Worm (Caenorhabditis elegans) whole organism, L3 larva: ENCODE results near the gene F57F5.3.

Experiments
- R02D3.7 ChIP-seq: fragments of 150-350 bp; optimal IDR thresholded peaks from 2 replicates; lab custom pipeline; 2014; ENCODE audit warnings: missing biosample characterization, missing genetic modification characterization
- ZK546.5 ChIP-seq: sonication (generic microtip); optimal IDR thresholded peaks from 2 replicates; lab custom pipeline; 2017; ENCODE audit warnings: missing biosample characterization, missing genetic modification characterization
- aly-2 ChIP-seq: fragments of 150-350 bp; optimal IDR thresholded peaks from 2 replicates; lab custom pipeline; 2014; ENCODE audit warnings: missing biosample characterization, missing genetic modification characterization
- ama-1 ChIP-seq: fragments of 150-350 bp; optimal IDR thresholded peaks from 2 replicates; lab custom pipeline; 2018
- ceh-16 ChIP-seq: sonication (generic microtip); optimal IDR thresholded peaks from 2 replicates; lab custom pipeline; 2017; ENCODE audit warnings: missing biosample characterization, missing genetic modification characterization
- ceh-28 ChIP-seq: fragments of 150-350 bp; optimal IDR thresholded peaks from 2 replicates; lab custom pipeline; 2014; ENCODE audit warnings: missing biosample characterization, missing genetic modification reagents, missing genetic modification characterization
- ceh-82 ChIP-seq: fragments of 150-350 bp; optimal IDR thresholded peaks from 2 replicates; lab custom pipeline; 2014; ENCODE audit warnings: missing biosample characterization, missing genetic modification characterization
- ceh-9 ChIP-seq: sonication (generic microtip); optimal IDR thresholded peaks from 2 replicates; lab custom pipeline; 2018; ENCODE audit warnings: missing biosample characterization, missing genetic modification characterization
- daf-12 ChIP-seq: fragments of 150-350 bp; optimal IDR thresholded peaks from 2 replicates; lab custom pipeline; 2014; ENCODE audit warnings: missing biosample characterization, missing genetic modification reagents, missing genetic modification characterization
- egl-5 ChIP-seq: fragments of 150-350 bp; optimal IDR thresholded peaks from 2 replicates; lab custom pipeline; 2017; ENCODE audit warnings: missing biosample characterization, missing genetic modification reagents, missing genetic modification characterization, inconsistent platforms
- elt-1 ChIP-seq: fragments of 150-350 bp; optimal IDR thresholded peaks from 2 replicates; lab custom pipeline; 2014; ENCODE audit warnings: missing biosample characterization, missing genetic modification characterization
- elt-2 ChIP-seq: sonication (generic microtip); optimal IDR thresholded peaks from 2 replicates; lab custom pipeline; 2016; ENCODE audit warnings: missing genetic modification reagents, mild to moderate bottlenecking, missing genetic modification characterization, missing compliant biosample characterization
- elt-3 ChIP-seq, 3 experiments: fragments of 150-350 bp in 1 of 3; sonication (generic microtip) in 2 of 3; optimal IDR thresholded peaks; 2 replicates in 2 of 3; 4 replicates in 1 of 3; lab custom pipeline; 2014 to 2017; ENCODE audit warnings: missing biosample characterization in 3 of 3, missing genetic modification characterization in 3 of 3
- eor-1 ChIP-seq, 2 experiments: fragments of 150-350 bp; optimal IDR thresholded peaks; 2 replicates each; lab custom pipeline; 2014 to 2018; ENCODE audit warnings: missing biosample characterization in 2 of 2, missing genetic modification characterization in 2 of 2
- fkh-10 ChIP-seq: sonication (generic microtip); optimal IDR thresholded peaks from 2 replicates; lab custom pipeline; 2017; ENCODE audit warnings: missing biosample characterization, missing genetic modification reagents, missing genetic modification characterization
- fkh-2 ChIP-seq: fragments of 150-350 bp; optimal IDR thresholded peaks from 2 replicates; lab custom pipeline; 2014; ENCODE audit warnings: missing biosample characterization, missing genetic modification reagents, missing genetic modification characterization
- fos-1 ChIP-seq: fragments of 150-350 bp; optimal IDR thresholded peaks from 2 replicates; lab custom pipeline; 2014; ENCODE audit warnings: missing biosample characterization, missing genetic modification characterization
- jun-1 ChIP-seq: fragments of 150-350 bp; optimal IDR thresholded peaks from 2 replicates; lab custom pipeline; 2014; ENCODE audit warnings: missing biosample characterization, missing genetic modification reagents, missing genetic modification characterization
- lin-39 ChIP-seq: fragments of 150-350 bp; optimal IDR thresholded peaks from 2 replicates; lab custom pipeline; 2018; ENCODE audit warnings: missing biosample characterization, missing genetic modification reagents, missing genetic modification characterization
- lsy-12 ChIP-seq: sonication (generic microtip); optimal IDR thresholded peaks from 2 replicates; lab custom pipeline; 2016; ENCODE audit warnings: mild to moderate bottlenecking, missing genetic modification characterization, missing compliant biosample characterization
- mdl-1 ChIP-seq: fragments of 150-350 bp; optimal IDR thresholded peaks from 2 replicates; lab custom pipeline; 2014; ENCODE audit warnings: missing biosample characterization, missing genetic modification characterization
- mml-1 ChIP-seq: fragments of 150-350 bp; sonication (generic microtip); optimal IDR thresholded peaks from 3 replicates; lab custom pipeline; 2014; ENCODE audit warnings: missing biosample characterization, missing genetic modification characterization
- nfya-1 ChIP-seq: sonication (generic microtip); optimal IDR thresholded peaks from 2 replicates; lab custom pipeline; 2017; ENCODE audit warnings: missing genetic modification characterization, mild to moderate bottlenecking, missing compliant biosample characterization, antibody characterized with exemption, moderate library complexity; ENCODE audit not compliant: insufficient read depth
- nhr-11 ChIP-seq: fragments of 150-350 bp; optimal IDR thresholded peaks from 2 replicates; lab custom pipeline; 2014; ENCODE audit warnings: missing biosample characterization, missing genetic modification characterization
- nhr-12 ChIP-seq: fragments of 150-350 bp; optimal IDR thresholded peaks from 2 replicates; lab custom pipeline; 2014; ENCODE audit warnings: missing biosample characterization, missing genetic modification characterization
- nhr-23 ChIP-seq: fragments of 150-350 bp; optimal IDR thresholded peaks from 2 replicates; lab custom pipeline; 2014; ENCODE audit warnings: missing biosample characterization, missing genetic modification reagents, missing genetic modification characterization
- nhr-237 ChIP-seq: fragments of 150-350 bp; optimal IDR thresholded peaks from 2 replicates; lab custom pipeline; 2014; ENCODE audit warnings: missing biosample characterization, missing genetic modification characterization
- nhr-25 ChIP-seq: sonication (generic microtip); optimal IDR thresholded peaks from 2 replicates; lab custom pipeline; 2017; ENCODE audit warnings: missing biosample characterization, missing genetic modification characterization
- nhr-28 ChIP-seq: fragments of 150-350 bp; optimal IDR thresholded peaks from 2 replicates; lab custom pipeline; 2014; ENCODE audit warnings: missing biosample characterization, missing genetic modification characterization
- nhr-43 ChIP-seq: sonication (generic microtip); optimal IDR thresholded peaks from 2 replicates; lab custom pipeline; 2016; ENCODE audit warnings: mild to moderate bottlenecking, missing genetic modification characterization, missing compliant biosample characterization; ENCODE audit not compliant: poor library complexity, severe bottlenecking
- nhr-67 ChIP-seq: fragments of 150-350 bp; optimal IDR thresholded peaks from 2 replicates; lab custom pipeline; 2014; ENCODE audit warnings: missing biosample characterization, missing genetic modification characterization
- nhr-77 ChIP-seq: fragments of 150-350 bp; optimal IDR thresholded peaks from 2 replicates; lab custom pipeline; 2014; ENCODE audit warnings: missing biosample characterization, missing genetic modification characterization
- pha-4 ChIP-seq: fragments of 150-350 bp; optimal IDR thresholded peaks from 2 replicates; lab custom pipeline; 2014; ENCODE audit warnings: missing biosample characterization, missing genetic modification reagents, missing genetic modification characterization
- pqm-1 ChIP-seq: fragments of 150-350 bp; optimal IDR thresholded peaks from 2 replicates; lab custom pipeline; 2017; ENCODE audit warnings: missing biosample characterization, missing genetic modification characterization, inconsistent platforms
- sea-2 ChIP-seq: fragments of 150-350 bp; sonication (generic microtip); optimal IDR thresholded peaks from 4 replicates; lab custom pipeline; 2014; ENCODE audit warnings: missing biosample characterization, missing genetic modification reagents, missing genetic modification characterization
- tbx-2 ChIP-seq: sonication (generic microtip); optimal IDR thresholded peaks from 2 replicates; lab custom pipeline; 2016; ENCODE audit warnings: mild to moderate bottlenecking, missing genetic modification characterization, missing compliant biosample characterization
- unc-39 ChIP-seq: sonication (generic microtip); optimal IDR thresholded peaks from 4 replicates; lab custom pipeline; 2017; ENCODE audit warnings: missing biosample characterization, missing genetic modification characterization
- unc-62 ChIP-seq: fragments of 150-350 bp; sonication (generic microtip); optimal IDR thresholded peaks from 4 replicates; lab custom pipeline; 2014; ENCODE audit warnings: missing biosample characterization, missing genetic modification reagents, missing genetic modification characterization
- zag-1 ChIP-seq: fragments of 150-350 bp; optimal IDR thresholded peaks from 2 replicates; lab custom pipeline; 2014; ENCODE audit warnings: missing biosample characterization, missing genetic modification characterization
- ztf-11 ChIP-seq: fragments of 150-350 bp; optimal IDR thresholded peaks from 2 replicates; lab custom pipeline; 2014; ENCODE audit warnings: missing biosample characterization, missing genetic modification characterization

F57F5.3 gene

ce11 chrV:11979673-11980561, 26.5 kb downstream of the F57F5.3 start, which contains the start of gene snr-4 (continued):
- no peak for TF ChIP-seq zag-1

DNA sequence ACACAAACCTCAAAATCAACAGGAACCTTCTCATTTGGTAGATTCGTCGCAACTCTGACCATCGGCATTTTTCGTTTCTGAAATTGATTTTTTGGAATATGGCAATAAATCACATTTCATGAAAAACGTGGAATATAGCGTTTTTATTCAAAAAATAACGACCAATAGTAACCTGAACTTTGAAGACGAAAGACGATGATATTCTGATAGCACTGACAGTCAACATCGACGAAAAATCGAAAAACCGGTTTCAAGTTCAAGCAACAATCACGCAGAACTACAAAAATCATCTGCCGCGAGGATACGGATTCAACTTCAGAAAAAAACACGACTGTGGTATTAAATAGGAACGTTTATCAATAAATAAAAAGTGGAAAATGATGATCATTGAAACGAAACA, 28.2 kb downstream of the F57F5.3 start, which contains the start of gene mif-2:
TSS of gene mif-2 (minus strand) at position 281 of the 400 bp plus-strand sequence.
- TF ChIP-seq fkh-2 (tag; lab: Kevin White, UChicago) (no peak), nhr-12 (tag; lab: Kevin White, UChicago) (no peak), elt-2 (tag; lab: Kevin White, UChicago) (no peak), tbx-2 (no peak), lsy-12 (tag; lab: Kevin White, UChicago) (no peak), egl-5 (tag; lab: Kevin White, UChicago) (no peak), ceh-82 (tag; lab: Kevin White, UChicago) (no peak), lin-39 (tag; lab: Kevin White, UChicago) (no peak), daf-12 (no peak), mdl-1 (tag; lab: Kevin White, UChicago) (no peak), ceh-28 (tag; lab: Kevin White, UChicago) (no peak), jun-1 (tag; lab: Kevin White, UChicago) (no peak), aly-2 (no peak), elt-3 (tag; optimal IDR thresholded peaks at IDR 0.05; lab: Kevin White, UChicago) (no peak), ZK546.5 (tag; lab: Kevin White, UChicago) (no peak), eor-1 (tag; optimal IDR thresholded peaks at IDR 0.05; lab: Kevin White, UChicago) (no peak)

ce11 chrV:11976734-11977133, 29.7 kb downstream of the F57F5.3 start:
- TF ChIP-seq pqm-1, result peak; percentile 85
- no peak for TF ChIP-seq unc-62 (GFP tag; lab: Kevin White, UChicago)
- no peak for TF ChIP-seq egl-5 (tag; lab: Kevin White, UChicago)
- TF ChIP-seq nhr-23 (tag; lab: Kevin White, UChicago), result no peak
- no peak for TF ChIP-seq nhr-67 (tag; lab: Kevin White, UChicago)
- TF ChIP-seq fkh-10, result no peak
- TF ChIP-seq ceh-82 (tag; lab: Kevin White, UChicago), result no peak
- peak; percentile 91 for TF ChIP-seq elt-2 (tag; lab: Kevin White, UChicago)
- TF ChIP-seq ceh-9, result no peak
- TF ChIP-seq lin-39 (tag; lab: Kevin White, UChicago), result no peak
- TF ChIP-seq jun-1 (tag; lab: Kevin White, UChicago), result peak; percentile 68
- no peak for TF ChIP-seq mml-1 (tag; lab: Kevin White, UChicago)
- no peak for TF ChIP-seq nhr-43 (tag; lab: Kevin White, UChicago)
- no peak for TF ChIP-seq elt-1 (tag; lab: Kevin White, UChicago)
- no peak for TF ChIP-seq nhr-77
- no peak for TF ChIP-seq nhr-25 (tag; lab: Kevin White, UChicago)

- no peak for TF ChIP-seq fos-1
- TF ChIP-seq tbx-2, result no peak
- TF ChIP-seq mdl-1 (tag; lab: Kevin White, UChicago), result no peak
- peak; percentile 71 for TF ChIP-seq jun-1 (tag; lab: Kevin White, UChicago)
- TF ChIP-seq eor-1 (tag; optimal IDR thresholded peaks at IDR 0.05; lab: Kevin White, UChicago), result no peak
- peak; percentile 99 for TF ChIP-seq elt-2 (tag; lab: Kevin White, UChicago)
- no peak for TF ChIP-seq ceh-9
- TF ChIP-seq pha-4 (tag; lab: Kevin White, UChicago), result peak; percentile 21
- no peak for TF ChIP-seq nhr-25 (tag; lab: Kevin White, UChicago)
- no peak for TF ChIP-seq zag-1
- TF ChIP-seq pqm-1, result peak; percentile 86
- TF ChIP-seq, all 47 proteins: peak for 4
These were observed 31.2 kb downstream of the F57F5.3 start, which contains the start of gene cpr-1 for ce11 chrV:11975233-11975632. TSS of gene cpr-1 (plus strand) at chrV:11975551.

ce11 chrV:11964723-11965122, 41.7 kb downstream of the F57F5.3 start, which contains the start of gene F58H1.7:
TSS of gene F58H1.7 (minus strand) at chrV:11964823.
- no peak for TF ChIP-seq zag-1
- no peak for TF ChIP-seq nhr-25 (tag; lab: Kevin White, UChicago)
- TF ChIP-seq nhr-28 (tag; lab: Kevin White, UChicago), result no peak
- TF ChIP-seq ztf-11 (tag; lab: Kevin White, UChicago), result no peak
- no peak for TF ChIP-seq nhr-237 (tag; lab: Kevin White, UChicago)
- no peak for TF ChIP-seq sea-2 (GFP tag; lab: Kevin White, UChicago)
- TF ChIP-seq ZK546.5 (tag; lab: Kevin White, UChicago), result no peak
- no peak for TF ChIP-seq eor-1 (tag; optimal IDR thresholded peaks at IDR 0.05; lab: Kevin White, UChicago)
- no peak for TF ChIP-seq ceh-28 (tag; lab: Kevin White, UChicago)
- no peak for TF ChIP-seq elt-2 (tag; lab: Kevin White, UChicago)
- no peak for TF ChIP-seq unc-39 (tag; lab: Kevin White, UChicago)
- no peak for TF ChIP-seq nhr-67 (tag; lab: Kevin White, UChicago)
- no peak for TF ChIP-seq fkh-2 (tag; lab: Kevin White, UChicago)
- TF ChIP-seq nhr-11 (tag; lab: Kevin White, UChicago), result no peak
- no peak for TF ChIP-seq ceh-16 (tag; lab: Kevin White, UChicago)
- no peak for TF ChIP-seq nfya-1 (tag; lab: Kevin White, UChicago)
- no peak for TF ChIP-seq ama-1 (lab: Kevin White, UChicago)
- no peak for TF ChIP-seq mml-1 (tag; lab: Kevin White, UChicago)
- no peak for TF ChIP-seq fkh-10
- no peak for TF ChIP-seq R02D3.7 (tag; lab: Kevin White, UChicago)
